Fruit fly (Drosophila melanogaster): Measurements from ENCODE around the gene CG34367.
A peak's percentile ranks its signal among the peaks of the same experiment; 100 is the strongest.

dm6 chr2L:10351130-10351529, 2.6 kb downstream of the CG34367 start:
- TF ChIP-seq E2f2 (GFP tag; IDR thresholded peaks at IDR 0.05): no peak
- TF ChIP-seq Mes4 (GFP tag; optimal IDR thresholded peaks at IDR 0.05): no peak
- TF ChIP-seq CHES-1-like (GFP tag; optimal IDR thresholded peaks at IDR 0.05): no peak
- TF ChIP-seq CG1024 (GFP tag; IDR thresholded peaks at IDR 0.05): no peak
- TF ChIP-seq cad (GFP tag; optimal IDR thresholded peaks at IDR 0.05): no peak
- no peak for TF ChIP-seq Fer1 (GFP tag; optimal IDR thresholded peaks at IDR 0.05)
- peak; percentile 61 for TF ChIP-seq Ssrp (tag; optimal IDR thresholded peaks at IDR 0.05)

Data from whole organism, embryonic.